Fruit fly (Drosophila melanogaster) whole organism, wandering third instar larva: ENCODE data around the gene CG16736.

ENCODE experiments used
- CG9705 ChIP-seq: fragments of 200-800 bp; sonication (Bioruptor generic); optimal IDR thresholded peaks from 2 replicates; lab custom pipeline; 2018; ENCODE audit warnings: missing biosample characterization, mild to moderate bottlenecking, missing genetic modification characterization
- OdsH ChIP-seq: fragments of 200-800 bp; sonication (Bioruptor generic); optimal IDR thresholded peaks from 2 replicates; lab custom pipeline; 2016; ENCODE audit warnings: missing biosample characterization, mild to moderate bottlenecking, missing genetic modification characterization
- Vsx2 ChIP-seq: fragments of 200-300, 225-300 bp; sonication (Bioruptor generic); optimal IDR thresholded peaks from 2 replicates; lab custom pipeline; 2018; ENCODE audit warnings: missing biosample characterization, missing genetic modification characterization; ENCODE audit not compliant: partially characterized antibody
- br ChIP-seq: fragments of 200-800 bp; sonication (Bioruptor generic); optimal IDR thresholded peaks from 2 replicates; lab custom pipeline; 2016; ENCODE audit warnings: missing biosample characterization, missing genetic modification characterization
- pan ChIP-seq: fragments of >200 bp; optimal IDR thresholded peaks from 2 replicates; lab custom pipeline; 2017
- psq ChIP-seq: fragments of 200-800 bp; sonication (Bioruptor generic); optimal IDR thresholded peaks from 3 replicates; lab custom pipeline; 2017; ENCODE audit warnings: missing biosample characterization, mild to moderate bottlenecking, missing genetic modification characterization, moderate library complexity
- tai ChIP-seq: sonication (Bioruptor generic); optimal IDR thresholded peaks from 2 replicates; lab custom pipeline; 2016; ENCODE audit warnings: missing biosample characterization, missing genetic modification characterization
- usp ChIP-seq: fragments of >200 bp; optimal IDR thresholded peaks from 2 replicates; lab custom pipeline; 2017; ENCODE audit warnings: missing biosample characterization, missing genetic modification characterization

- TF ChIP-seq tai (no peak), br (GFP tag; lab: Kevin White, UChicago) (no peak), pan (lab: Kevin White, UChicago) (no peak), CG9705 (GFP tag; lab: Kevin White, UChicago) (no peak), Vsx2 (GFP tag; lab: Kevin White, UChicago) (peak; percentile 27), psq (no peak), OdsH (GFP tag; lab: Kevin White, UChicago) (no peak), usp (GFP tag; lab: Kevin White, UChicago) (no peak)
Measured at dm6 chr3R:9249025-9249735, 8.3 kb downstream of the CG16736 start.
